Worm (Caenorhabditis elegans) whole organism, young adult: ENCODE measurements around the gene vps-41.
A peak's percentile ranks its signal among the peaks of the same experiment; 100 is the strongest.

Source experiments
- C06A6.2 ChIP-seq: fragments of 200-800 bp; sonication (Bioruptor generic); conservative IDR thresholded peaks from 2 replicates; pipeline ENCODE4 v1.3.6; 2022; ENCODE audit warnings: missing genetic modification characterization, missing compliant biosample characterization
- F37B4.10 ChIP-seq: fragments of 200-800 bp; sonication (Bioruptor generic); IDR thresholded peaks from 2 replicates; pipeline ENCODE4 v1.3.6; 2022; ENCODE audit warnings: missing genetic modification characterization, missing compliant biosample characterization
- F49E8.2 ChIP-seq: sonication (generic microtip); optimal IDR thresholded peaks from 3 replicates; lab custom pipeline; 2017; ENCODE audit warnings: missing genetic modification characterization, mild to moderate bottlenecking, missing compliant biosample characterization, antibody characterized with exemption, moderate library complexity; ENCODE audit not compliant: insufficient read depth
- Y53F4B.3 ChIP-seq: fragments of 200-800 bp; sonication (Bioruptor generic); IDR thresholded peaks from 2 replicates; pipeline ENCODE4 v1.3.6; 2022; ENCODE audit warnings: missing genetic modification reagents, missing genetic modification characterization, missing compliant biosample characterization
- Y56A3A.18 ChIP-seq: fragments of 200-800 bp; sonication (Bioruptor generic); IDR thresholded peaks from 2 replicates; pipeline ENCODE4 v1.3.6; 2022; ENCODE audit warnings: missing genetic modification reagents, missing genetic modification characterization, missing compliant biosample characterization
- Y79H2A.3 ChIP-seq: fragments of 200-800 bp; sonication (Bioruptor generic); conservative IDR thresholded peaks from 2 replicates; pipeline ENCODE4 v1.3.6; 2022; ENCODE audit warnings: missing genetic modification reagents, missing genetic modification characterization, missing compliant biosample characterization
- Y95B8A.8 ChIP-seq: fragments of 200-800 bp; sonication (Bioruptor generic); IDR thresholded peaks from 2 replicates; pipeline ENCODE4 v1.3.6; 2022; ENCODE audit warnings: missing genetic modification reagents, missing genetic modification characterization, missing compliant biosample characterization
- ZK185.1 ChIP-seq: sonication (generic microtip); optimal IDR thresholded peaks from 2 replicates; lab custom pipeline; 2016; ENCODE audit warnings: mild to moderate bottlenecking, missing genetic modification characterization, missing compliant biosample characterization; ENCODE audit not compliant: poor library complexity, severe bottlenecking
- attf-5 ChIP-seq: fragments of 200-800 bp; sonication (Bioruptor generic); optimal IDR thresholded peaks from 2 replicates; lab custom pipeline; 2018; ENCODE audit warnings: mild to moderate bottlenecking, missing genetic modification characterization, missing compliant biosample characterization
- cebp-1 ChIP-seq, 2 experiments: fragments of 200-800 bp in 1 of 2; sonication (Bioruptor generic) in 1 of 2; sonication (generic microtip) in 1 of 2; IDR thresholded peaks in 1 of 2; optimal IDR thresholded peaks in 1 of 2; 2 replicates each; pipeline versions ENCODE4 v1.3.6 to Lab custom; 2017 to 2022; ENCODE audit warnings: missing compliant biosample characterization in 2 of 2, missing genetic modification characterization in 2 of 2, mild to moderate bottlenecking in 1 of 2, missing genetic modification reagents in 1 of 2, moderate library complexity in 1 of 2
- ceh-40 ChIP-seq: fragments of 200-800 bp; sonication (Bioruptor generic); IDR thresholded peaks from 2 replicates; pipeline ENCODE4 v1.3.6; 2022; ENCODE audit warnings: missing genetic modification characterization, missing compliant biosample characterization
- dpl-1 ChIP-seq: fragments of 150-350 bp; optimal IDR thresholded peaks from 2 replicates; lab custom pipeline; 2014; ENCODE audit warnings: missing biosample characterization, missing genetic modification reagents, missing genetic modification characterization
- egl-44 ChIP-seq: fragments of 200-800 bp; sonication (Bioruptor generic); IDR thresholded peaks from 2 replicates; pipeline ENCODE4 v1.3.6; 2022; ENCODE audit warnings: missing genetic modification reagents, missing genetic modification characterization, missing compliant biosample characterization
- ets-4 ChIP-seq: fragments of 200-800 bp; sonication (Bioruptor generic); optimal IDR thresholded peaks from 2 replicates; lab custom pipeline; 2018; ENCODE audit warnings: mild to moderate bottlenecking, missing genetic modification characterization, missing compliant biosample characterization
- him-1 ChIP-seq: sonication (generic microtip); optimal IDR thresholded peaks from 2 replicates; lab custom pipeline; 2016; ENCODE audit warnings: missing genotype, missing genetic modification reagents, missing genetic modification characterization, missing compliant biosample characterization
- hlh-26 ChIP-seq: fragments of 200-800 bp; sonication (Bioruptor generic); conservative IDR thresholded peaks from 2 replicates; pipeline ENCODE4 v1.3.6; 2022; ENCODE audit warnings: missing genetic modification reagents, missing genetic modification characterization, missing compliant biosample characterization
- hsf-1 ChIP-seq: fragments of 200-800 bp; sonication (Bioruptor generic); IDR thresholded peaks from 2 replicates; pipeline ENCODE4 v1.3.6; 2022; ENCODE audit warnings: missing genetic modification reagents, missing genetic modification characterization, missing compliant biosample characterization
- lin-35 ChIP-seq, 3 experiments: fragments of 150-350 bp in 2 of 3; sonication (generic microtip) in 1 of 3; optimal IDR thresholded peaks; 2 replicates each; lab custom pipeline; 2014 to 2018; ENCODE audit warnings: missing biosample characterization in 3 of 3, missing genetic modification characterization in 3 of 3, missing genetic modification reagents in 3 of 3
- lin-40 ChIP-seq: sonication (generic microtip); optimal IDR thresholded peaks from 2 replicates; lab custom pipeline; 2016; ENCODE audit warnings: missing genetic modification characterization, mild to moderate bottlenecking, missing compliant biosample characterization, missing genotype, missing genetic modification reagents
- madf-10 ChIP-seq: sonication (generic microtip); optimal IDR thresholded peaks from 2 replicates; lab custom pipeline; 2016; ENCODE audit warnings: mild to moderate bottlenecking, missing genetic modification characterization, missing compliant biosample characterization
- madf-3 ChIP-seq: fragments of 200-800 bp; sonication (Bioruptor generic); IDR thresholded peaks from 2 replicates; pipeline ENCODE4 v1.3.6; 2022; ENCODE audit warnings: missing genetic modification reagents, missing genetic modification characterization, missing compliant biosample characterization
- mcd-1 ChIP-seq: fragments of 200-800 bp; sonication (Bioruptor generic); IDR thresholded peaks from 2 replicates; pipeline ENCODE4 v1.3.6; 2022; ENCODE audit warnings: missing genetic modification reagents, missing genetic modification characterization, missing compliant biosample characterization
- nfya-1 ChIP-seq: sonication (generic microtip); optimal IDR thresholded peaks from 2 replicates; lab custom pipeline; 2017; ENCODE audit warnings: antibody characterized with exemption, missing compliant biosample characterization, missing genetic modification characterization, borderline replicate concordance; ENCODE audit not compliant: insufficient read depth
- nhr-120 ChIP-seq: fragments of 200-800 bp; sonication (Bioruptor generic); IDR thresholded peaks from 2 replicates; pipeline ENCODE4 v1.3.6; 2022; ENCODE audit warnings: missing genetic modification characterization, missing compliant biosample characterization
- nhr-179 ChIP-seq: sonication (generic microtip); optimal IDR thresholded peaks from 2 replicates; lab custom pipeline; 2016; ENCODE audit warnings: mild to moderate bottlenecking, missing genetic modification characterization, missing compliant biosample characterization
- nhr-80 ChIP-seq: sonication (generic microtip); optimal IDR thresholded peaks from 2 replicates; lab custom pipeline; 2016; ENCODE audit warnings: missing genetic modification characterization, missing compliant biosample characterization
- nhr-90 ChIP-seq: sonication (generic microtip); optimal IDR thresholded peaks from 2 replicates; lab custom pipeline; 2016; ENCODE audit warnings: missing genotype, mild to moderate bottlenecking, missing genetic modification characterization, missing compliant biosample characterization
- pha-4 ChIP-seq: fragments of 150-350 bp; sonication (generic microtip); optimal IDR thresholded peaks from 2 replicates; lab custom pipeline; 2014; ENCODE audit warnings: missing biosample characterization, missing genetic modification reagents, missing genetic modification characterization
- rcor-1 ChIP-seq: fragments of 200-800 bp; sonication (Bioruptor generic); IDR thresholded peaks from 2 replicates; pipeline ENCODE4 v1.3.6; 2022; ENCODE audit warnings: missing genetic modification reagents, missing genetic modification characterization, missing compliant biosample characterization
- rpc-1 ChIP-seq, 2 experiments: fragments of 150-350 bp in 1 of 2; sonication (generic microtip) in 1 of 2; optimal IDR thresholded peaks; 2 replicates each; lab custom pipeline; 2014 to 2018; ENCODE audit warnings: missing biosample characterization in 1 of 2, missing genetic modification characterization in 1 of 2, missing genetic modification reagents in 1 of 2, missing genotype in 1 of 2
- sptf-2 ChIP-seq: fragments of 200-800 bp; sonication (Bioruptor generic); optimal IDR thresholded peaks from 2 replicates; lab custom pipeline; 2018; ENCODE audit warnings: mild to moderate bottlenecking, missing genetic modification characterization, missing compliant biosample characterization
- unc-62 ChIP-seq: fragments of 150-350 bp; optimal IDR thresholded peaks from 2 replicates; lab custom pipeline; 2014; ENCODE audit warnings: missing biosample characterization, missing genetic modification reagents, missing genetic modification characterization
- xnd-1 ChIP-seq: sonication (generic microtip); optimal IDR thresholded peaks from 2 replicates; lab custom pipeline; 2016; ENCODE audit warnings: missing genotype, missing genetic modification reagents, missing genetic modification characterization, missing compliant biosample characterization
- zfh-2 ChIP-seq: fragments of 200-800 bp; sonication (Bioruptor generic); conservative IDR thresholded peaks from 2 replicates; pipeline ENCODE4 v1.3.6; 2022; ENCODE audit warnings: missing genetic modification reagents, missing genetic modification characterization, missing compliant biosample characterization
- zim-3 ChIP-seq: sonication (generic microtip); optimal IDR thresholded peaks from 2 replicates; lab custom pipeline; 2017; ENCODE audit warnings: mild to moderate bottlenecking, missing genetic modification characterization, moderate library complexity, missing compliant biosample characterization
- ztf-26 ChIP-seq: sonication (generic microtip); optimal IDR thresholded peaks from 2 replicates; lab custom pipeline; 2017; ENCODE audit warnings: missing genetic modification characterization, missing compliant biosample characterization
- ztf-6 ChIP-seq: fragments of 200-800 bp; sonication (Bioruptor generic); IDR thresholded peaks from 2 replicates; pipeline ENCODE4 v1.3.6; 2022; ENCODE audit warnings: missing genetic modification reagents, missing genetic modification characterization, missing compliant biosample characterization

The vps-41 gene

DNA sequence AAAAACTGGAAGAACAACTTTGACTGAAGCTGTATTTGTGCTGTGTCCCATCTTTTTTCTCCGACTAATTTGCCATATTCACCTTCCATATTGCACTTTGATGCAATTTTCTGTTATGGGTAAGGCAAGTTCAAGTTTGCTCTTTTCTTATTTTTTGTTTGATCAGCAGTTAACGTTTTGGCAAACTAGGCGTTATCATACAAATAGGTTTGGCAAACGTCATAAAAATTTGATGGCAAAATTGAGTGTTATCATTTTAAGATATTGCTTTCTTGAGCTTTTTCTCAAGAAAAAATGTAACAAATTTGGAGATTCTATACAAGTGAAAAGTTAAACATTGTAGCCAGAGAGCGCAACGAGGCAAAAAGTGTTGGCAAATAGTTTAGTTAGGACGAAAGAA, 21.6 kb upstream of the vps-41 start:
- TF ChIP-seq Y79H2A.3 (GFP tag; lab: Robert Waterston, UW) = no peak
- no peak for TF ChIP-seq Y95B8A.8 (GFP tag; lab: Robert Waterston, UW)
- TF ChIP-seq nhr-80 (tag; lab: Kevin White, UChicago) = peak; percentile 47
- TF ChIP-seq ets-4 (GFP tag; lab: Kevin White, UChicago) = no peak
- no peak for TF ChIP-seq madf-3 (GFP tag; lab: Robert Waterston, UW)
- no peak for TF ChIP-seq unc-62 (GFP tag; lab: Kevin White, UChicago)

DNA sequence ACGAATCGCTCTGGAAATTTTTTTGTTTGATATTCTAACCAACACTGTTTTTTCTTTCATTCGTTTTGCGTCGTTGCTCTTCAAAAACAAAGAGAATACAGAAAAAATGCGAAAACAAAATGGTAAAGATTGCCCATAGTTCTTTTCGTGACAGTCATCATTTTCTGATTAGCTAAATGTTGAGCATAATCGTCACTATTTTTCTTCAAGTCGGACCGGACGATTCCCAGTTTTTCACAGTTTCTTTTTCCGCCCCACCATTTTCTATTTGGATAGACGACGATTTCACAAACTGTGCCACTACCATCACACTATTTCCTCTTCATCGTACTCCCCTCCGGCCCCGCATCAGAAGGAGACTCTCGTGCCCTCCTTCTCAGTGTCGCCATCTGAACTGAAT, 20.0 kb upstream of the vps-41 start:
- TF ChIP-seq him-1 (tag; lab: Kevin White, UChicago) (no peak), ztf-6 (GFP tag; lab: Robert Waterston, UW) (no peak), F49E8.2 (tag; lab: Kevin White, UChicago) (no peak), nhr-90 (tag; lab: Kevin White, UChicago) (no peak), pha-4 (tag; lab: Kevin White, UChicago) (no peak), nhr-120 (no peak)
- TF ChIP-seq, all 124 proteins: peak for 0

DNA sequence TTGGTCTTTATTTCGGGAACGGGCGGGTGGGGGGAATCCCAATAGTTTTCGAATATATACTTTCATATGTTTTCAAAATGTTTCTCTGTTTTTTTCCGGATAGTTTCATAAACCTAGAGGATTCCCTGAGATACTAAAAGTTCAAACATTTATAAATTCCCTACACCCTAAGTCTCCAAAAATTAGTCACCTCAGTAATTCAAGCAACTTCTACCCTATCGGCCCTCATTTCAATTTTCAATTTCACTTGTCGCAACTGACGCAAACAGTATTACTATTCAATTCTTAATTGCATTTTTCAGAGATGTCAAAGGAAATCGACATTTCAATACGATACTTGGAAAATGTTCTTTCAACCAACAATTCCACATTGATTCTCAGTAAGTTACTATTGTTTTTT, 19.6 kb upstream of the vps-41 start, which contains the start of gene Y34B4A.4:
Y34B4A.4 (plus strand) TSS at position 301 of the 400 bp plus-strand sequence.
- no peak for TF ChIP-seq F49E8.2 (tag; lab: Kevin White, UChicago)
- TF ChIP-seq, all 124 proteins: peak for 0

DNA sequence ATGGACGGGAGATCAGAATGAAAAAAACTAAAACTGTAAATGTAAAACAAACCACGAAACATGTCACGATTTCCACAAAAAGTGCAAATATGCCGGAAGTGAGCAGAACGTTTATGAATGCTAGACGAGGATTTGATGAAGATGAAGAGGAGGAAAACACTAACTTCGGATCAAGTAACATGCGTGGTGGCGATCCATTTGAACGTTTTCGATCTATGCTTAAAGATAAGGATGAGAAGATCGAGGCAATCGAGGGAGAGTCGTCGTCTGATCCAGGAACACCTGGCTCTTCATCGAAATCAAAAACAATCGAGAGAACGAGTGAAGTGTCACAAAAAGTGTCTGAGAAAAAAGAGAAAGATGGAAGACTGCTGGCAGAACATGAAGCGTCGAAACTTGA, 18.3 kb upstream of the vps-41 start:
- TF ChIP-seq ztf-26 (tag; lab: Kevin White, UChicago) (no peak), madf-10 (tag; lab: Kevin White, UChicago) (no peak), C06A6.2 (GFP tag; lab: Robert Waterston, UW) (no peak)
- TF ChIP-seq, all 124 proteins: peak for 0

DNA sequence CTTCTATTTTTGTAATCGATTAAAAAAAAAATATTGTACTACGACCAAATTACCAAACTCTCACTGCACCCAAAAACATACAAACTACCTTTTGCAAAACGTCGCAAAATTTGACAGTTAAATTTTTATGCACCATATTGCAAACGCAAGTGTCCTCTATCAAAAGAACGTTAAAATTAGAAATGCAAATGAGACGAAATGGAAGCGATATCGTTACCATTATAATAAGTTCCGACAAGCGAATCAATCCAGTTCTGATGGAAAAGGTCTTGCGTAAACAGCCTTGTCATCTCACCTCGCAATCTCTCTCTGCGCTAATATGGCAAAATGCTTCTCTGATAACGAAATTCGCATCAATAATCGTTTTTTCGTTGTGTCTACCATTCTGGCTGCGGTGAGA, 15.6 kb upstream of the vps-41 start:
- TF ChIP-seq ZK185.1 = no peak
- TF ChIP-seq nhr-80 (tag; lab: Kevin White, UChicago) = peak; percentile 21

DNA sequence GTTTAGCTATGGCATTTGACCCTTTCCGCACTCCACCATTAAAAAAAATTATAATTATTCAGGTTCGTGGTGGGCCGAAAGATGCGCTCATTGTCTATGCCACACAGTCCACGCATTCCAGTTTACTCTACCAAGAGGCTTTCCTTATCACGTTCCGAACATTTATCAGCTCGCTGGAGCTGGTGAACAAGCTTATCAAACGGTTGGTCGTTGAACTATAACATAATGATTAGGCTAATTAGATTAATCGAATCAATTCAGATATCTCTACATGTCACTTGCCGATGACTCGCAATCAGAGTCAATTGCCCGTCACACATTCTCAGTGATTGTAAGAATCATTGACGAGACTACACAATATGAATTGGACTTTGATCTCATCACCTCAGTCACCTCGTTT, 14.3 kb upstream of the vps-41 start:
- no peak for TF ChIP-seq lin-35 (GFP tag; optimal IDR thresholded peaks at IDR 0.05; lab: Kevin White, UChicago)
- no peak for TF ChIP-seq Y56A3A.18 (GFP tag; lab: Robert Waterston, UW)
- TF ChIP-seq hsf-1 (GFP tag; lab: Robert Waterston, UW) = no peak
- TF ChIP-seq nfya-1 (tag; lab: Kevin White, UChicago) = no peak
- no peak for TF ChIP-seq nhr-80 (tag; lab: Kevin White, UChicago)
- TF ChIP-seq madf-10 (tag; lab: Kevin White, UChicago) = no peak
- TF ChIP-seq xnd-1 (tag; lab: Kevin White, UChicago) = no peak
- no peak for TF ChIP-seq zim-3 (tag; lab: Kevin White, UChicago)
- TF ChIP-seq lin-40 (tag; lab: Kevin White, UChicago) = no peak
- TF ChIP-seq F37B4.10 = no peak
- no peak for TF ChIP-seq him-1 (tag; lab: Kevin White, UChicago)
- no peak for TF ChIP-seq hlh-26
- TF ChIP-seq ceh-40 (GFP tag; lab: Robert Waterston, UW) = no peak
- no peak for TF ChIP-seq dpl-1 (GFP tag; lab: Kevin White, UChicago)

DNA sequence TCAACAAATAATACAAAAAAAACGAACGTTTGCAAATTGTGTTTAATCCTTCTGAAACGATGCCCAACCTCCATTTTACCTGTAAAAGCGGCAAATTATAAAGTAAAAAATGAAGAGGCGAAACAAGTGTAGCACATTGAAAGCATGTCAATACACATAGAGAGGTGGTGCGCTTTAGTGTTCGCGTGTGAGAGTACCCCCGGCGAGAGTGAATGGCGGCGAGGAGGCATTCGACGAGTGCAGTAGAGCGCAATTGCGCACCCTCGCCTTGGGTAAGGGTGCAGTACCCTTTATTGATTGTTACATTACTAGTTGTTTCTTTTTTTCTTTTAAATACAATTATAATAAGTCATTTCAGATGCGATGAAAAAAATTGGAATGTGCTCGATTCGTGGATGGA, 8.4 kb upstream of the vps-41 start, which contains the start of gene hst-6:
hst-6 (plus strand) TSS at position 353 of the 400 bp plus-strand sequence.
- no peak for TF ChIP-seq cebp-1 (GFP tag; IDR thresholded peaks at IDR 0.05; lab: Robert Waterston, UW)
- peak; percentile 63 for TF ChIP-seq cebp-1 (tag; optimal IDR thresholded peaks at IDR 0.05; lab: Kevin White, UChicago)
- TF ChIP-seq lin-40 (tag; lab: Kevin White, UChicago) = peak; percentile 46
- TF ChIP-seq attf-5 (GFP tag; lab: Kevin White, UChicago) = peak; percentile 73
- TF ChIP-seq Y53F4B.3 (GFP tag; lab: Robert Waterston, UW) = no peak
- no peak for TF ChIP-seq nhr-179 (tag; lab: Kevin White, UChicago)
- peak; percentile 96 for TF ChIP-seq mcd-1 (GFP tag; lab: Robert Waterston, UW)
- no peak for TF ChIP-seq sptf-2 (GFP tag; lab: Kevin White, UChicago)
- TF ChIP-seq rcor-1 (GFP tag; lab: Robert Waterston, UW) = no peak
- no peak for TF ChIP-seq rpc-1 (optimal IDR thresholded peaks at IDR 0.05; lab: Kevin White, UChicago)
- TF ChIP-seq rpc-1 (tag; optimal IDR thresholded peaks at IDR 0.05; lab: Kevin White, UChicago) = no peak
- TF ChIP-seq egl-44 = 0 out of 2 replicates have a peak, but pooled peaks have one; percentile 44
- peak; percentile 88 for TF ChIP-seq zfh-2
